Worm (Caenorhabditis elegans): ENCODE measurements around the gene F10G7.12.

- no peak for TF ChIP-seq hlh-30 (tag; optimal IDR thresholded peaks at IDR 0.05; ENCODE audit: insufficient read depth)
- no peak for TF ChIP-seq nhr-11 (tag; optimal IDR thresholded peaks at IDR 0.05)
- TF ChIP-seq fos-1 (tag; optimal IDR thresholded peaks at IDR 0.05) = no peak
- no peak for TF ChIP-seq ama-1 (optimal IDR thresholded peaks at IDR 0.05)
- no peak for TF ChIP-seq lin-39 (tag; optimal IDR thresholded peaks at IDR 0.05)
- TF ChIP-seq pha-4 (GFP tag; IDR thresholded peaks at IDR 0.05) = no peak
- TF ChIP-seq pha-4 (tag; optimal IDR thresholded peaks at IDR 0.05) = no peak
- no peak for TF ChIP-seq dmd-8 (GFP tag; IDR thresholded peaks at IDR 0.05)
- no peak for TF ChIP-seq lin-13 (GFP tag; optimal IDR thresholded peaks at IDR 0.05)
- TF ChIP-seq ceh-62 (tag; optimal IDR thresholded peaks at IDR 0.05) = no peak
- TF ChIP-seq nhr-28 (tag; optimal IDR thresholded peaks at IDR 0.05) = no peak
- no peak for TF ChIP-seq daf-12 (tag; optimal IDR thresholded peaks at IDR 0.05)
- TF ChIP-seq egl-27 (tag; optimal IDR thresholded peaks at IDR 0.05) = no peak
- TF ChIP-seq ceh-82 (tag; optimal IDR thresholded peaks at IDR 0.05) = no peak
- no peak for TF ChIP-seq hmg-1.1 (GFP tag; IDR thresholded peaks at IDR 0.05)
Measured at ce11 chrII:4710813-4711212, 21.2 kb downstream of the F10G7.12 start.

Data from whole organism, L4 larva.